Worm (Caenorhabditis elegans) whole organism, young adult: ENCODE results near the gene ndab-2.

Experiments used
- B0019.2 ChIP-seq: fragments of 200-800 bp; sonication (Bioruptor generic); conservative IDR thresholded peaks from 2 replicates; pipeline ENCODE4 v1.3.6; 2022; ENCODE audit warnings: missing genetic modification reagents, missing genetic modification characterization, missing compliant biosample characterization
- B0261.1 ChIP-seq: sonication (generic microtip); optimal IDR thresholded peaks from 2 replicates; lab custom pipeline; 2016; ENCODE audit warnings: mild to moderate bottlenecking, missing genetic modification characterization, moderate library complexity, missing compliant biosample characterization
- B0336.3 ChIP-seq: fragments of 200-800 bp; sonication (Bioruptor generic); IDR thresholded peaks from 2 replicates; pipeline ENCODE4 v1.3.6; 2022; ENCODE audit warnings: missing genetic modification characterization, missing compliant biosample characterization
- C17E4.6 ChIP-seq: fragments of 200-800 bp; sonication (Bioruptor generic); IDR thresholded peaks from 2 replicates; pipeline ENCODE4 v1.3.6; 2022; ENCODE audit warnings: missing genetic modification reagents, missing genetic modification characterization, missing compliant biosample characterization
- F57A8.1 ChIP-seq: fragments of 200-800 bp; sonication (Bioruptor generic); optimal IDR thresholded peaks from 2 replicates; lab custom pipeline; 2018; ENCODE audit warnings: mild to moderate bottlenecking, missing genetic modification characterization, moderate library complexity, missing compliant biosample characterization
- T07F8.4 ChIP-seq: sonication (generic microtip); optimal IDR thresholded peaks from 2 replicates; lab custom pipeline; 2016; ENCODE audit warnings: mild to moderate bottlenecking, missing genetic modification characterization, moderate library complexity, missing compliant biosample characterization
- Y53F4B.3 ChIP-seq: fragments of 200-800 bp; sonication (Bioruptor generic); IDR thresholded peaks from 2 replicates; pipeline ENCODE4 v1.3.6; 2022; ENCODE audit warnings: missing genetic modification reagents, missing genetic modification characterization, missing compliant biosample characterization
- Y79H2A.3 ChIP-seq: fragments of 200-800 bp; sonication (Bioruptor generic); conservative IDR thresholded peaks from 2 replicates; pipeline ENCODE4 v1.3.6; 2022; ENCODE audit warnings: missing genetic modification reagents, missing genetic modification characterization, missing compliant biosample characterization
- akir-1 ChIP-seq: fragments of 200-800 bp; sonication (Bioruptor generic); optimal IDR thresholded peaks from 2 replicates; lab custom pipeline; 2018; ENCODE audit warnings: mild to moderate bottlenecking, missing genetic modification characterization, moderate library complexity, missing compliant biosample characterization
- aptf-3 ChIP-seq: fragments of 200-800 bp; sonication (Bioruptor generic); IDR thresholded peaks from 2 replicates; pipeline ENCODE4 v1.3.6; 2022; ENCODE audit warnings: missing genetic modification characterization, missing compliant biosample characterization
- atf-7 ChIP-seq: sonication (generic microtip); optimal IDR thresholded peaks from 2 replicates; lab custom pipeline; 2017; ENCODE audit warnings: mild to moderate bottlenecking, missing genetic modification characterization, missing compliant biosample characterization
- attf-5 ChIP-seq: fragments of 200-800 bp; sonication (Bioruptor generic); optimal IDR thresholded peaks from 2 replicates; lab custom pipeline; 2018; ENCODE audit warnings: mild to moderate bottlenecking, missing genetic modification characterization, missing compliant biosample characterization
- bed-1 ChIP-seq: fragments of 200-800 bp; sonication (Bioruptor generic); IDR thresholded peaks from 2 replicates; pipeline ENCODE4 v1.3.6; 2022; ENCODE audit warnings: missing genetic modification reagents, missing genetic modification characterization, missing compliant biosample characterization
- bed-2 ChIP-seq: fragments of 200-800 bp; sonication (Bioruptor generic); IDR thresholded peaks from 2 replicates; pipeline ENCODE4 v1.3.6; 2022; ENCODE audit warnings: missing genetic modification reagents, missing genetic modification characterization, missing compliant biosample characterization
- cebp-2 ChIP-seq: fragments of 200-800 bp; sonication (Bioruptor generic); IDR thresholded peaks from 2 replicates; pipeline ENCODE4 v1.3.6; 2022; ENCODE audit warnings: missing genetic modification characterization, missing compliant biosample characterization
- ceh-27 ChIP-seq: fragments of 200-800 bp; sonication (Bioruptor generic); optimal IDR thresholded peaks from 2 replicates; lab custom pipeline; 2018; ENCODE audit warnings: mild to moderate bottlenecking, missing genetic modification characterization, moderate library complexity, missing compliant biosample characterization
- ceh-40 ChIP-seq: fragments of 200-800 bp; sonication (Bioruptor generic); IDR thresholded peaks from 2 replicates; pipeline ENCODE4 v1.3.6; 2022; ENCODE audit warnings: missing genetic modification characterization, missing compliant biosample characterization
- chd-7 ChIP-seq: sonication (generic microtip); optimal IDR thresholded peaks from 2 replicates; lab custom pipeline; 2016; ENCODE audit warnings: mild to moderate bottlenecking, missing genetic modification characterization, moderate library complexity, missing compliant biosample characterization
- die-1 ChIP-seq: sonication (generic microtip); optimal IDR thresholded peaks from 2 replicates; lab custom pipeline; 2016; ENCODE audit warnings: missing genotype, mild to moderate bottlenecking, missing genetic modification characterization, missing compliant biosample characterization
- efl-1 ChIP-seq: fragments of 150-350 bp; optimal IDR thresholded peaks from 2 replicates; lab custom pipeline; 2014; ENCODE audit warnings: missing biosample characterization, missing genetic modification reagents, missing genetic modification characterization
- egl-18 ChIP-seq: fragments of 200-800 bp; sonication (Bioruptor generic); IDR thresholded peaks from 2 replicates; pipeline ENCODE4 v1.3.6; 2022; ENCODE audit warnings: missing genetic modification reagents, missing genetic modification characterization, missing compliant biosample characterization
- egl-44 ChIP-seq: fragments of 200-800 bp; sonication (Bioruptor generic); IDR thresholded peaks from 2 replicates; pipeline ENCODE4 v1.3.6; 2022; ENCODE audit warnings: missing genetic modification reagents, missing genetic modification characterization, missing compliant biosample characterization
- ets-4 ChIP-seq: fragments of 200-800 bp; sonication (Bioruptor generic); optimal IDR thresholded peaks from 2 replicates; lab custom pipeline; 2018; ENCODE audit warnings: mild to moderate bottlenecking, missing genetic modification characterization, missing compliant biosample characterization
- him-1 ChIP-seq: sonication (generic microtip); optimal IDR thresholded peaks from 2 replicates; lab custom pipeline; 2016; ENCODE audit warnings: missing genotype, missing genetic modification reagents, missing genetic modification characterization, missing compliant biosample characterization
- hlh-12 ChIP-seq: sonication (generic microtip); optimal IDR thresholded peaks from 2 replicates; lab custom pipeline; 2016; ENCODE audit warnings: missing genetic modification characterization, missing compliant biosample characterization
- hlh-26 ChIP-seq: fragments of 200-800 bp; sonication (Bioruptor generic); conservative IDR thresholded peaks from 2 replicates; pipeline ENCODE4 v1.3.6; 2022; ENCODE audit warnings: missing genetic modification reagents, missing genetic modification characterization, missing compliant biosample characterization
- hmg-1.2 ChIP-seq: fragments of 200-800 bp; sonication (Bioruptor generic); IDR thresholded peaks from 2 replicates; pipeline ENCODE4 v1.3.6; 2022; ENCODE audit warnings: missing genetic modification reagents, missing genetic modification characterization, missing compliant biosample characterization
- lag-1 ChIP-seq: fragments of 200-800 bp; sonication (Bioruptor generic); IDR thresholded peaks from 2 replicates; pipeline ENCODE4 v1.3.6; 2022; ENCODE audit warnings: missing genetic modification reagents, missing genetic modification characterization, missing compliant biosample characterization
- lin-35 ChIP-seq, 3 experiments: fragments of 150-350 bp in 2 of 3; sonication (generic microtip) in 1 of 3; optimal IDR thresholded peaks; 2 replicates each; lab custom pipeline; 2014 to 2018; ENCODE audit warnings: missing biosample characterization in 3 of 3, missing genetic modification characterization in 3 of 3, missing genetic modification reagents in 3 of 3
- lsl-1 ChIP-seq: fragments of 200-800 bp; sonication (Bioruptor generic); optimal IDR thresholded peaks from 2 replicates; lab custom pipeline; 2018; ENCODE audit warnings: mild to moderate bottlenecking, missing genetic modification characterization, moderate library complexity, missing compliant biosample characterization
- madf-3 ChIP-seq: fragments of 200-800 bp; sonication (Bioruptor generic); IDR thresholded peaks from 2 replicates; pipeline ENCODE4 v1.3.6; 2022; ENCODE audit warnings: missing genetic modification reagents, missing genetic modification characterization, missing compliant biosample characterization
- madf-8 ChIP-seq: fragments of 200-800 bp; sonication (Bioruptor generic); conservative IDR thresholded peaks from 2 replicates; pipeline ENCODE4 v1.3.6; 2022; ENCODE audit warnings: missing genetic modification reagents, missing genetic modification characterization, missing compliant biosample characterization
- mcd-1 ChIP-seq: fragments of 200-800 bp; sonication (Bioruptor generic); IDR thresholded peaks from 2 replicates; pipeline ENCODE4 v1.3.6; 2022; ENCODE audit warnings: missing genetic modification reagents, missing genetic modification characterization, missing compliant biosample characterization
- mxl-1 ChIP-seq: sonication (generic microtip); optimal IDR thresholded peaks from 2 replicates; lab custom pipeline; 2016; ENCODE audit warnings: missing genetic modification characterization, missing compliant biosample characterization
- nfya-2 ChIP-seq: fragments of 200-800 bp; sonication (Bioruptor generic); IDR thresholded peaks from 2 replicates; pipeline ENCODE4 v1.3.6; 2022; ENCODE audit warnings: missing genetic modification reagents, missing genetic modification characterization, missing compliant biosample characterization
- nhr-179 ChIP-seq: sonication (generic microtip); optimal IDR thresholded peaks from 2 replicates; lab custom pipeline; 2016; ENCODE audit warnings: mild to moderate bottlenecking, missing genetic modification characterization, missing compliant biosample characterization
- nhr-27 ChIP-seq: fragments of 200-800 bp; sonication (Bioruptor generic); optimal IDR thresholded peaks from 2 replicates; lab custom pipeline; 2018; ENCODE audit warnings: mild to moderate bottlenecking, missing genetic modification characterization, moderate library complexity, missing compliant biosample characterization
- pbrm-1 ChIP-seq: fragments of 200-800 bp; sonication (Bioruptor generic); IDR thresholded peaks from 2 replicates; pipeline ENCODE4 v1.3.6; 2022; ENCODE audit warnings: missing genetic modification reagents, missing genetic modification characterization, missing compliant biosample characterization
- pha-4 ChIP-seq: fragments of 150-350 bp; sonication (generic microtip); optimal IDR thresholded peaks from 2 replicates; lab custom pipeline; 2014; ENCODE audit warnings: missing biosample characterization, missing genetic modification reagents, missing genetic modification characterization
- rpc-1 ChIP-seq, 2 experiments: fragments of 150-350 bp in 1 of 2; sonication (generic microtip) in 1 of 2; optimal IDR thresholded peaks; 2 replicates each; lab custom pipeline; 2014 to 2018; ENCODE audit warnings: missing biosample characterization in 1 of 2, missing genetic modification characterization in 1 of 2, missing genetic modification reagents in 1 of 2, missing genotype in 1 of 2
- snpc-4 ChIP-seq, 5 experiments: fragments of 150-350 bp in 1 of 5; sonication (generic microtip) in 4 of 5; optimal IDR thresholded peaks; 2 replicates each; lab custom pipeline; 2014 to 2018; ENCODE audit warnings: missing genetic modification characterization in 5 of 5, missing biosample characterization in 3 of 5, antibody characterized with exemption in 2 of 5, mild to moderate bottlenecking in 2 of 5, missing compliant biosample characterization in 2 of 5, missing genotype in 2 of 5, moderate library complexity in 2 of 5, missing genetic modification reagents in 1 of 5
- somi-1 ChIP-seq: fragments of 200-800 bp; sonication (Bioruptor generic); optimal IDR thresholded peaks from 2 replicates; lab custom pipeline; 2018; ENCODE audit warnings: mild to moderate bottlenecking, missing genetic modification characterization, missing compliant biosample characterization
- tlf-1 ChIP-seq: fragments of 200-800 bp; sonication (Bioruptor generic); optimal IDR thresholded peaks from 2 replicates; lab custom pipeline; 2018; ENCODE audit warnings: mild to moderate bottlenecking, missing genetic modification characterization, missing compliant biosample characterization
- zfh-2 ChIP-seq: fragments of 200-800 bp; sonication (Bioruptor generic); conservative IDR thresholded peaks from 2 replicates; pipeline ENCODE4 v1.3.6; 2022; ENCODE audit warnings: missing genetic modification reagents, missing genetic modification characterization, missing compliant biosample characterization
- ztf-22 ChIP-seq: fragments of 200-800 bp; sonication (Bioruptor generic); optimal IDR thresholded peaks from 2 replicates; lab custom pipeline; 2018; ENCODE audit warnings: mild to moderate bottlenecking, missing genetic modification characterization, moderate library complexity, missing compliant biosample characterization
- ztf-25 ChIP-seq: fragments of 200-800 bp; sonication (Bioruptor generic); IDR thresholded peaks from 2 replicates; pipeline ENCODE4 v1.3.6; 2022; ENCODE audit warnings: missing genetic modification reagents, missing genetic modification characterization, missing compliant biosample characterization
- ztf-3 ChIP-seq: fragments of 200-800 bp; sonication (Bioruptor generic); optimal IDR thresholded peaks from 2 replicates; lab custom pipeline; 2018; ENCODE audit warnings: mild to moderate bottlenecking, missing genetic modification characterization, missing compliant biosample characterization
- ztf-6 ChIP-seq: fragments of 200-800 bp; sonication (Bioruptor generic); IDR thresholded peaks from 2 replicates; pipeline ENCODE4 v1.3.6; 2022; ENCODE audit warnings: missing genetic modification reagents, missing genetic modification characterization, missing compliant biosample characterization

ndab-2 gene

DNA sequence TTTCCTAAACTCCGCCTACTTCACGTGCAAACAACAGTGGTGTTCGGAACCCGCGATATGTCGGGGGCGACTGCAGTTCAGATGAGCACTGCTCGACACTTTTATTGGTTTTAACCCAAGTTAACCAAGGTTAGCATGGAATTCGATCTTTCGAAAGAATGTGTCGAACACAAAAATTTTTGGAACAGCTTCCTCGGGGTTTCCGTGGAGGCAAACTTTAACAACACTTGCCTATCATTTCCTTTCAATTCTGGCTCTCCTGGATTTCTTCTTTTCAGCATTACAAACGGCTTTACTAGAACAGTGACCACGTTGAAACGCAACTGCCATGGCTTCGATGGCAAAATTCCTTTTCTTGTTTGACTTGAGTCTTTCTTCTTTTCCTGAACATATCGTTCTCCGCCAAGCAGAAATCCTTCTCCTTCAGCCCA lies 39.3 kb upstream of the ndab-2 start (continued):
- TF ChIP-seq egl-44 (0 out of 2 replicates have a peak, but pooled peaks have one; percentile 18), madf-3 (no peak), Y79H2A.3 (GFP tag; lab: Robert Waterston, UW) (no peak), ztf-22 (no peak), akir-1 (GFP tag; lab: Kevin White, UChicago) (no peak), zfh-2 (GFP tag; lab: Robert Waterston, UW) (no peak; the same call in 1 of the 2 replicates), somi-1 (GFP tag; lab: Kevin White, UChicago) (no peak), C17E4.6 (peak; percentile 51; the same call in 1 of the 2 replicates), die-1 (peak; percentile 43), B0261.1 (tag; lab: Kevin White, UChicago) (peak; percentile 3), cebp-2 (GFP tag; lab: Robert Waterston, UW) (no peak), ets-4 (GFP tag; lab: Kevin White, UChicago) (peak; percentile 44), lag-1 (GFP tag; lab: Robert Waterston, UW) (no peak), nhr-27 (tag; lab: Kevin White, UChicago) (no peak), pha-4 (tag; lab: Kevin White, UChicago) (no peak), hlh-12 (tag; lab: Kevin White, UChicago) (no peak), bed-2 (GFP tag; lab: Robert Waterston, UW) (no peak), nhr-179 (tag; lab: Kevin White, UChicago) (no peak), attf-5 (GFP tag; lab: Kevin White, UChicago) (peak; percentile 21), ztf-25 (GFP tag; lab: Robert Waterston, UW) (0 out of 2 replicates have a peak, but pooled peaks have one; percentile 36), efl-1 (GFP tag; lab: Kevin White, UChicago) (no peak), pbrm-1 (peak; percentile 98), madf-8 (GFP tag; lab: Robert Waterston, UW) (0 out of 2 replicates have a peak, but pooled peaks have one; percentile 16), T07F8.4 (tag; lab: Kevin White, UChicago) (no peak), lsl-1 (GFP tag; lab: Kevin White, UChicago) (peak; percentile 70), aptf-3 (GFP tag; lab: Robert Waterston, UW) (no peak), chd-7 (peak; percentile 40), hmg-1.2 (GFP tag; lab: Robert Waterston, UW) (peak; percentile 93), nfya-2 (GFP tag; lab: Robert Waterston, UW) (no peak), ceh-40 (GFP tag; lab: Robert Waterston, UW) (no peak), mcd-1 (peak; percentile 65), snpc-4 (GFP tag; optimal IDR thresholded peaks at IDR 0.05; lab: Kevin White, UChicago) (peak; percentile 98), snpc-4 (tag; optimal IDR thresholded peaks at IDR 0.05; lab: Kevin White, UChicago) (peak; percentile 98 to 100 (median 99)), him-1 (tag; lab: Kevin White, UChicago) (peak; percentile 91), B0019.2 (no peak), B0336.3 (GFP tag; lab: Robert Waterston, UW) (peak; percentile 88), tlf-1 (GFP tag; lab: Kevin White, UChicago) (peak; percentile 76), Y53F4B.3 (GFP tag; lab: Robert Waterston, UW) (no peak), atf-7 (tag; lab: Kevin White, UChicago) (peak; percentile 63), ztf-6 (GFP tag; lab: Robert Waterston, UW) (no peak), mxl-1 (tag; lab: Kevin White, UChicago) (peak; percentile 6), egl-18 (GFP tag; lab: Robert Waterston, UW) (0 out of 2 replicates have a peak, but pooled peaks have one; percentile 32), bed-1 (GFP tag; lab: Robert Waterston, UW) (no peak), lin-35 (GFP tag; optimal IDR thresholded peaks at IDR 0.05; lab: Kevin White, UChicago) (peak in 1 of 3 experiments; percentile 27), F57A8.1 (GFP tag; lab: Kevin White, UChicago) (no peak), ztf-3 (no peak), rpc-1 (optimal IDR thresholded peaks at IDR 0.05; lab: Kevin White, UChicago) (no peak), rpc-1 (tag; optimal IDR thresholded peaks at IDR 0.05; lab: Kevin White, UChicago) (peak; percentile 9), ceh-27 (GFP tag; lab: Kevin White, UChicago) (peak; percentile 17), hlh-26 (GFP tag; lab: Robert Waterston, UW) (no peak)
